Worm (Caenorhabditis elegans) whole organism, young adult: ENCODE data around the gene gck-4.

ENCODE experiments used
- F33H1.4 ChIP-seq: fragments of 200-800 bp; sonication (Bioruptor generic); IDR thresholded peaks from 2 replicates; pipeline ENCODE4 v1.3.6; 2022; ENCODE audit warnings: missing genetic modification reagents, missing genetic modification characterization, missing compliant biosample characterization
- F39B2.1 ChIP-seq: fragments of 200-800 bp; sonication (Bioruptor generic); IDR thresholded peaks from 2 replicates; pipeline ENCODE4 v1.3.6; 2022; ENCODE audit warnings: missing genetic modification reagents, missing genetic modification characterization, missing compliant biosample characterization
- attf-6 ChIP-seq: fragments of 200-800 bp; sonication (Bioruptor generic); IDR thresholded peaks from 2 replicates; pipeline ENCODE4 v1.3.6; 2022; ENCODE audit warnings: missing genetic modification reagents, missing genetic modification characterization, missing compliant biosample characterization
- cebp-2 ChIP-seq: fragments of 200-800 bp; sonication (Bioruptor generic); IDR thresholded peaks from 2 replicates; pipeline ENCODE4 v1.3.6; 2022; ENCODE audit warnings: missing genetic modification characterization, missing compliant biosample characterization
- efl-1 ChIP-seq: fragments of 150-350 bp; optimal IDR thresholded peaks from 2 replicates; lab custom pipeline; 2014; ENCODE audit warnings: missing biosample characterization, missing genetic modification reagents, missing genetic modification characterization
- nfya-1 ChIP-seq: sonication (generic microtip); optimal IDR thresholded peaks from 2 replicates; lab custom pipeline; 2017; ENCODE audit warnings: antibody characterized with exemption, missing compliant biosample characterization, missing genetic modification characterization, borderline replicate concordance; ENCODE audit not compliant: insufficient read depth
- nhr-90 ChIP-seq: sonication (generic microtip); optimal IDR thresholded peaks from 2 replicates; lab custom pipeline; 2016; ENCODE audit warnings: missing genotype, mild to moderate bottlenecking, missing genetic modification characterization, missing compliant biosample characterization
- pha-4 ChIP-seq: fragments of 150-350 bp; sonication (generic microtip); optimal IDR thresholded peaks from 2 replicates; lab custom pipeline; 2014; ENCODE audit warnings: missing biosample characterization, missing genetic modification reagents, missing genetic modification characterization
- tbx-9 ChIP-seq: sonication (generic microtip); optimal IDR thresholded peaks from 2 replicates; lab custom pipeline; 2016; ENCODE audit warnings: borderline replicate concordance, missing genetic modification characterization, inconsistent platforms, missing compliant biosample characterization

ce11 chrX:13663641-13664633, 13.1 kb upstream of the gck-4 start, which contains the start of gene C04A11.5:
- no peak for TF ChIP-seq attf-6 (GFP tag; lab: Robert Waterston, UW)
- no peak for TF ChIP-seq pha-4 (tag; lab: Kevin White, UChicago)
- no peak for TF ChIP-seq F33H1.4 (GFP tag; lab: Robert Waterston, UW)
- TF ChIP-seq cebp-2 = no peak
- no peak for TF ChIP-seq efl-1 (GFP tag; lab: Kevin White, UChicago)
- no peak for TF ChIP-seq F39B2.1 (GFP tag; lab: Robert Waterston, UW)
- TF ChIP-seq nfya-1 = no peak
- TF ChIP-seq nhr-90 (tag; lab: Kevin White, UChicago) = no peak
- no peak for TF ChIP-seq tbx-9 (tag; lab: Kevin White, UChicago)
